Worm (Caenorhabditis elegans): ENCODE data around the gene Y25C1A.8.

DNA sequence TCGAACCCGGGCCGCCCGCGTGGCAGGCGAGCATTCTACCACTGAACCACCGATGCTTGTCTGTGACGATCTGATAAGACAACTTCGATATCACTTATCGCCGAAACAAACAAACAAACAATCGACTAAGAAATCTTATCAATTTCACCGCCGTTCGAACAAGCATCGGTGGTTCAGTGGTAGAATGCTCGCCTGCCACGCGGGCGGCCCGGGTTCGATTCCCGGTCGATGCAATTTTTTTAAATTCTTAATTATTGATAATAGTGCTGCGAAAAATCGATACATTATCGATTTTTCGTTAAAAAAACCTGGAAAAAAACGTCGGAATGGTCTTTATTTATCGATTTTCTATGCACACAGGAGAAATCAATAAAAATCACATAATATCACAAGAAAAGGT lies 14.5 kb downstream of the Y25C1A.8 start:
- TF ChIP-seq W03F9.2 (tag; optimal IDR thresholded peaks at IDR 0.05) (no peak), him-1 (tag; optimal IDR thresholded peaks at IDR 0.05) (no peak), dao-5 (tag; optimal IDR thresholded peaks at IDR 0.05) (peak; percentile 28)
